Fruit fly (Drosophila melanogaster) whole organism, embryonic: ENCODE results near the gene CG42852.

ENCODE experiments used
- Asciz ChIP-seq: fragments of 200-800 bp; sonication (Bioruptor generic); optimal IDR thresholded peaks from 2 replicates; lab custom pipeline; 2017; ENCODE audit warnings: missing biosample characterization, mild to moderate bottlenecking, missing genetic modification characterization, missing genetic modification reagents
- B-H2 ChIP-seq: fragments of 200-800 bp; sonication (Bioruptor generic); optimal IDR thresholded peaks from 2 replicates; lab custom pipeline; 2018; ENCODE audit warnings: missing biosample characterization, mild to moderate bottlenecking, missing genetic modification characterization
- CG10209 ChIP-seq: fragments of 200-800 bp; sonication (Bioruptor generic); optimal IDR thresholded peaks from 3 replicates; lab custom pipeline; 2017; ENCODE audit warnings: missing biosample characterization, mild to moderate bottlenecking, missing genetic modification characterization, missing genetic modification reagents
- CG11398 ChIP-seq: fragments of 200-800 bp; sonication (Bioruptor generic); optimal IDR thresholded peaks from 2 replicates; lab custom pipeline; 2016; ENCODE audit warnings: missing biosample characterization, missing genetic modification characterization
- CG12769 ChIP-seq: fragments of 200-800 bp; sonication (Bioruptor generic); optimal IDR thresholded peaks from 2 replicates; lab custom pipeline; 2019; ENCODE audit warnings: missing biosample characterization, mild to moderate bottlenecking, missing genetic modification characterization, moderate library complexity
- CG1529 ChIP-seq: fragments of 200-800 bp; sonication (Bioruptor generic); optimal IDR thresholded peaks from 3 replicates; lab custom pipeline; 2018; ENCODE audit warnings: missing biosample characterization, missing genetic modification characterization
- CG2116 ChIP-seq: fragments of 200-800 bp; sonication (Bioruptor generic); optimal IDR thresholded peaks from 3 replicates; lab custom pipeline; 2018; ENCODE audit warnings: missing biosample characterization, mild to moderate bottlenecking, missing genetic modification characterization
- CG2712 ChIP-seq: fragments of 200-800 bp; optimal IDR thresholded peaks from 3 replicates; lab custom pipeline; 2019; ENCODE audit warnings: missing biosample characterization, mild to moderate bottlenecking, missing genetic modification characterization, moderate library complexity
- CG33557 ChIP-seq: fragments of 200-800 bp; sonication (Bioruptor generic); optimal IDR thresholded peaks from 2 replicates; lab custom pipeline; 2019; ENCODE audit warnings: missing biosample characterization, mild to moderate bottlenecking, missing genetic modification characterization, moderate library complexity
- CG3726 ChIP-seq: fragments of 200-800 bp; sonication (Bioruptor generic); IDR thresholded peaks from 3 replicates; pipeline ENCODE4, ENCODE4 v1.3.6; 2022; ENCODE audit warnings: missing biosample characterization, missing genetic modification characterization
- CG4617 ChIP-seq: fragments of 200-800 bp; sonication (Bioruptor generic); optimal IDR thresholded peaks from 3 replicates; lab custom pipeline; 2016; ENCODE audit warnings: missing biosample characterization, missing genetic modification characterization, borderline replicate concordance
- CG6765 ChIP-seq: fragments of 200-800 bp; sonication (Bioruptor generic); optimal IDR thresholded peaks from 3 replicates; lab custom pipeline; 2017; ENCODE audit warnings: missing biosample characterization, mild to moderate bottlenecking, missing genetic modification characterization
- CG6854 ChIP-seq: fragments of 200-800 bp; sonication (Bioruptor generic); optimal IDR thresholded peaks from 3 replicates; lab custom pipeline; 2017; ENCODE audit warnings: missing biosample characterization, mild to moderate bottlenecking, missing genetic modification characterization
- CG7745 ChIP-seq: fragments of 200-800 bp; sonication (Bioruptor generic); optimal IDR thresholded peaks from 2 replicates; lab custom pipeline; 2018; ENCODE audit warnings: missing biosample characterization, mild to moderate bottlenecking, missing genetic modification characterization, moderate library complexity
- CG8281 ChIP-seq: fragments of 200-800 bp; sonication (Bioruptor generic); optimal IDR thresholded peaks from 2 replicates; lab custom pipeline; 2018; ENCODE audit warnings: missing biosample characterization, mild to moderate bottlenecking, missing genetic modification characterization, moderate library complexity
- CG9437 ChIP-seq: fragments of 200-800 bp; sonication (Bioruptor generic); optimal IDR thresholded peaks from 2 replicates; lab custom pipeline; 2018; ENCODE audit warnings: missing biosample characterization, mild to moderate bottlenecking, missing genetic modification characterization
- CHES-1-like ChIP-seq: fragments of 200-800 bp; sonication (Bioruptor generic); optimal IDR thresholded peaks from 2 replicates; lab custom pipeline; 2016; ENCODE audit warnings: missing biosample characterization, missing genetic modification characterization
- Drgx ChIP-seq: fragments of 200-800 bp; sonication (Bioruptor generic); IDR thresholded peaks from 2 replicates; pipeline ENCODE4 v1.3.6; 2022; ENCODE audit warnings: missing biosample characterization, missing genetic modification characterization
- Ets97D ChIP-seq: fragments of 200-800 bp; sonication (Bioruptor generic); optimal IDR thresholded peaks from 3 replicates; lab custom pipeline; 2016; ENCODE audit warnings: missing biosample characterization, missing genetic modification characterization
- HLHmδ ChIP-seq: fragments of 200-800 bp; sonication (Bioruptor generic); optimal IDR thresholded peaks from 2 replicates; lab custom pipeline; 2018; ENCODE audit warnings: missing biosample characterization, mild to moderate bottlenecking, missing genetic modification characterization, moderate library complexity
- Mad ChIP-seq: fragments of 200-800 bp; sonication (Bioruptor generic); optimal IDR thresholded peaks from 2 replicates; lab custom pipeline; 2016; ENCODE audit warnings: missing biosample characterization, missing genetic modification characterization
- Med ChIP-seq: fragments of 200-800 bp; sonication (Bioruptor generic); peaks from one replicate; lab custom pipeline; 2016; ENCODE audit warnings: missing biosample characterization, missing genetic modification characterization, mild to moderate bottlenecking, inconsistent platforms, moderate library complexity
- Meics ChIP-seq: fragments of 200-800 bp; sonication (Bioruptor generic); optimal IDR thresholded peaks from 2 replicates; lab custom pipeline; 2017; ENCODE audit warnings: missing biosample characterization, mild to moderate bottlenecking, missing genetic modification characterization
- Mrtf ChIP-seq: fragments of 200-800 bp; sonication (Bioruptor generic); IDR thresholded peaks from 3 replicates; pipeline ENCODE4 v1.3.6; 2022; ENCODE audit warnings: missing biosample characterization, missing genetic modification characterization
- NfI ChIP-seq: fragments of 200-800 bp; sonication (Bioruptor generic); optimal IDR thresholded peaks from 3 replicates; lab custom pipeline; 2018; ENCODE audit warnings: missing biosample characterization, mild to moderate bottlenecking, missing genetic modification characterization, moderate library complexity
- Pdp1 ChIP-seq, 2 experiments: fragments of 200-800 bp; sonication (Bioruptor generic); optimal IDR thresholded peaks; 3 replicates each; lab custom pipeline; 2016; ENCODE audit warnings: missing biosample characterization in 2 of 2, missing genetic modification characterization in 2 of 2, mild to moderate bottlenecking in 1 of 2, moderate library complexity in 1 of 2
- Stat92E ChIP-seq, 3 experiments: fragments of >200 bp in 2 of 3; fragments of 200-800 bp in 1 of 3; sonication (Bioruptor generic) in 1 of 3; optimal IDR thresholded peaks; 2 replicates each; lab custom pipeline; 2017 to 2019; ENCODE audit warnings: missing biosample characterization in 3 of 3, missing genetic modification characterization in 3 of 3, mild to moderate bottlenecking in 1 of 3, moderate library complexity in 1 of 3
- Trl ChIP-seq, 3 experiments: fragments of >200 bp in 2 of 3; fragments of 200-800 bp in 1 of 3; sonication (Bioruptor generic) in 1 of 3; optimal IDR thresholded peaks; 2 replicates in 1 of 3; 3 replicates in 2 of 3; lab custom pipeline; 2016 to 2017; ENCODE audit warnings: missing biosample characterization in 1 of 3, missing genetic modification characterization in 1 of 3
- az2 ChIP-seq: fragments of 200-800 bp; sonication (Bioruptor generic); optimal IDR thresholded peaks from 3 replicates; lab custom pipeline; 2016; ENCODE audit warnings: missing biosample characterization, missing genetic modification characterization
- bsh ChIP-seq, 2 experiments: fragments of 200-800 bp; sonication (Bioruptor generic); optimal IDR thresholded peaks; 2 replicates each; lab custom pipeline; 2017 to 2018; ENCODE audit warnings: mild to moderate bottlenecking in 2 of 2, missing biosample characterization in 2 of 2, missing genetic modification characterization in 2 of 2, moderate library complexity in 1 of 2
- chif ChIP-seq, 2 experiments: fragments of 200-800 bp; sonication (Bioruptor generic); optimal IDR thresholded peaks; 3 replicates each; lab custom pipeline; 2016; ENCODE audit warnings: missing biosample characterization in 2 of 2, missing genetic modification characterization in 2 of 2
- chn ChIP-seq: fragments of 200-800 bp; sonication (Bioruptor generic); optimal IDR thresholded peaks from 2 replicates; lab custom pipeline; 2016; ENCODE audit warnings: missing biosample characterization, missing genetic modification characterization
- dmrt11E ChIP-seq: fragments of 200-800 bp; sonication (Bioruptor generic); optimal IDR thresholded peaks from 3 replicates; lab custom pipeline; 2018; ENCODE audit warnings: missing biosample characterization, mild to moderate bottlenecking, missing genetic modification characterization, moderate library complexity
- dmrt99B ChIP-seq: fragments of 200-800 bp; sonication (Bioruptor generic); optimal IDR thresholded peaks from 2 replicates; lab custom pipeline; 2018; ENCODE audit warnings: missing biosample characterization, mild to moderate bottlenecking, missing genetic modification characterization, moderate library complexity
- fd102C ChIP-seq: fragments of 200-800 bp; sonication (Bioruptor generic); optimal IDR thresholded peaks from 2 replicates; lab custom pipeline; 2018; ENCODE audit warnings: missing biosample characterization, mild to moderate bottlenecking, missing genetic modification characterization, moderate library complexity
- gsb-n ChIP-seq: fragments of 200-800 bp; sonication (Bioruptor generic); optimal IDR thresholded peaks from 3 replicates; lab custom pipeline; 2018; ENCODE audit warnings: missing biosample characterization, mild to moderate bottlenecking, missing genetic modification characterization
- jumu ChIP-seq: fragments of 200-800 bp; sonication (Bioruptor generic); optimal IDR thresholded peaks from 3 replicates; lab custom pipeline; 2016; ENCODE audit warnings: missing biosample characterization, missing genetic modification characterization
- onecut ChIP-seq: fragments of 200-800 bp; sonication (Bioruptor generic); IDR thresholded peaks from 2 replicates; pipeline ENCODE4 v1.3.6; 2022; ENCODE audit warnings: missing biosample characterization, missing genetic modification characterization
- otp ChIP-seq: fragments of 200-800 bp; sonication (Bioruptor generic); IDR thresholded peaks from 3 replicates; pipeline ENCODE4, ENCODE4 v1.3.6; 2022; ENCODE audit warnings: missing biosample characterization, missing genetic modification characterization
- rib ChIP-seq: fragments of 200-800 bp; sonication (Bioruptor generic); IDR thresholded peaks from 2 replicates; pipeline ENCODE4 v1.3.6; 2022; ENCODE audit warnings: missing biosample characterization, missing genetic modification characterization
- slbo ChIP-seq: fragments of 200-800 bp; sonication (Bioruptor generic); IDR thresholded peaks from 2 replicates; pipeline ENCODE4 v1.3.6; 2022; ENCODE audit warnings: missing biosample characterization, missing genetic modification characterization
- sna ChIP-seq: fragments of 200-800 bp; sonication (Bioruptor generic); IDR thresholded peaks from 2 replicates; pipeline ENCODE4 v1.3.6; 2022; ENCODE audit warnings: missing biosample characterization, missing genetic modification characterization; ENCODE audit not compliant: partially characterized antibody
- so ChIP-seq: fragments of 200-800 bp; sonication (Bioruptor generic); IDR thresholded peaks from 3 replicates; pipeline ENCODE4 v1.3.6; 2022; ENCODE audit warnings: missing biosample characterization, missing genetic modification characterization
- unc-4 ChIP-seq: fragments of 200-800 bp; sonication (Bioruptor generic); IDR thresholded peaks from 2 replicates; pipeline ENCODE4 v1.3.6; 2022; ENCODE audit warnings: missing biosample characterization, missing genetic modification characterization; ENCODE audit not compliant: partially characterized antibody

The CG42852 gene

dm6 chr3L:16800026-16800425 is 44.7 kb downstream of the CG42852 start (continued):
- TF ChIP-seq CG12769 (tag; lab: Kevin White, UChicago) = peak; percentile 79
- no peak for TF ChIP-seq slbo (GFP tag; lab: Robert Waterston, UW)
- TF ChIP-seq CG6765 = no peak
- peak; percentile 20 for TF ChIP-seq Asciz (GFP tag; lab: Kevin White, UChicago)
- TF ChIP-seq CG11398 = no peak
- TF ChIP-seq B-H2 = no peak
- peak; percentile 45; the same call in 1 of the 2 replicates for TF ChIP-seq Drgx (GFP tag; lab: Robert Waterston, UW)
- TF ChIP-seq onecut (GFP tag; lab: Robert Waterston, UW) = no peak
- TF ChIP-seq Stat92E (GFP tag; optimal IDR thresholded peaks at IDR 0.05; lab: Kevin White, UChicago) = peak in 1 of 3 experiments; percentile 13
- 0 out of 3 replicates have a peak, but pooled peaks have one; percentile 18 for TF ChIP-seq Mrtf (GFP tag; lab: Robert Waterston, UW)
- no peak for TF ChIP-seq CG6854 (GFP tag; lab: Kevin White, UChicago)
- TF ChIP-seq Med (GFP tag; lab: Kevin White, UChicago) = peak; percentile 74
- TF ChIP-seq HLHmδ = peak; percentile 80
- TF ChIP-seq rib (GFP tag; lab: Robert Waterston, UW) = peak; percentile 56; the same call in 1 of the 2 replicates
- peak in 1 of 2 experiments; percentile 60 for TF ChIP-seq Pdp1 (GFP tag; optimal IDR thresholded peaks at IDR 0.05; lab: Kevin White, UChicago)
- no peak for TF ChIP-seq CG8281 (tag; lab: Kevin White, UChicago)
- TF ChIP-seq otp (GFP tag; lab: Robert Waterston, UW) = 0 out of 3 replicates have a peak, but pooled peaks have one; percentile 17

- TF ChIP-seq chif (GFP tag; optimal IDR thresholded peaks at IDR 0.05; lab: Kevin White, UChicago) (peak in 1 of 2 experiments; percentile 42), Ets97D (GFP tag; lab: Kevin White, UChicago) (no peak), chn (GFP tag; lab: Kevin White, UChicago) (peak; percentile 38), gsb-n (tag; lab: Kevin White, UChicago) (peak; percentile 33), Trl (optimal IDR thresholded peaks at IDR 0.05; lab: Kevin White, UChicago) (peak; percentile 11 to 16), Trl (GFP tag; optimal IDR thresholded peaks at IDR 0.05; lab: Kevin White, UChicago) (no peak), CG3726 (0 out of 3 replicates have a peak, but pooled peaks have one; percentile 52), jumu (GFP tag; lab: Kevin White, UChicago) (no peak), fd102C (GFP tag; lab: Kevin White, UChicago) (no peak), unc-4 (GFP tag; lab: Robert Waterston, UW) (no peak), CG8281 (tag; lab: Kevin White, UChicago) (peak; percentile 12), sna (GFP tag; lab: Robert Waterston, UW) (no peak), dmrt11E (tag; lab: Kevin White, UChicago) (peak; percentile 71), CG2116 (GFP tag; lab: Kevin White, UChicago) (peak; percentile 17), so (peak; percentile 14; the same call in 1 of the 3 replicates), CG4617 (GFP tag; lab: Kevin White, UChicago) (peak; percentile 2), dmrt99B (peak; percentile 49), Pdp1 (GFP tag; optimal IDR thresholded peaks at IDR 0.05; lab: Kevin White, UChicago) (peak; percentile 13 to 27), NfI (peak; percentile 11), Mad (GFP tag; lab: Kevin White, UChicago) (peak; percentile 14), CG33557 (GFP tag; lab: Kevin White, UChicago) (no peak), CG6765 (peak; percentile 32), bsh (GFP tag; optimal IDR thresholded peaks at IDR 0.05; lab: Kevin White, UChicago) (peak in 1 of 2 experiments; percentile 78), az2 (GFP tag; lab: Kevin White, UChicago) (peak; percentile 59), CG12769 (tag; lab: Kevin White, UChicago) (peak; percentile 91), CHES-1-like (peak; percentile 29), Meics (GFP tag; lab: Kevin White, UChicago) (peak; percentile 56), CG7745 (peak; percentile 21), CG9437 (GFP tag; lab: Kevin White, UChicago) (peak; percentile 48), CG10209 (GFP tag; lab: Kevin White, UChicago) (peak; percentile 61), CG2712 (tag; lab: Kevin White, UChicago) (peak; percentile 73), CG1529 (GFP tag; lab: Kevin White, UChicago) (peak; percentile 14)
Observed at dm6 chr3L:16801499-16802452, 46.5 kb downstream of the CG42852 start.
